Fruit fly (Drosophila melanogaster) whole organism, embryonic: Measurements from ENCODE around the gene RhoGDI.
A peak's percentile ranks its signal among the peaks of the same experiment; 100 is the strongest.

Experiments used
- CG10147 ChIP-seq: fragments of 200-800 bp; sonication (Bioruptor generic); optimal IDR thresholded peaks from 2 replicates; lab custom pipeline; 2019; ENCODE audit warnings: missing biosample characterization, mild to moderate bottlenecking, missing genetic modification characterization, moderate library complexity
- CG10366 ChIP-seq: fragments of 200-800 bp; sonication (Bioruptor generic); IDR thresholded peaks from 2 replicates; pipeline ENCODE4 v1.3.6; 2022; ENCODE audit warnings: missing biosample characterization, missing genetic modification characterization
- CG11456 ChIP-seq: fragments of 200-800 bp; sonication (Bioruptor generic); IDR thresholded peaks from 3 replicates; pipeline ENCODE4 v1.3.6; 2022; ENCODE audit warnings: missing biosample characterization, missing genetic modification characterization
- CG11723 ChIP-seq: fragments of 200-800 bp; sonication (Bioruptor generic); optimal IDR thresholded peaks from 2 replicates; lab custom pipeline; 2017; ENCODE audit warnings: missing biosample characterization, mild to moderate bottlenecking, missing genetic modification characterization
- CG12299 ChIP-seq: fragments of 200-800 bp; sonication (Bioruptor generic); optimal IDR thresholded peaks from 2 replicates; lab custom pipeline; 2018; ENCODE audit warnings: missing biosample characterization, mild to moderate bottlenecking, missing genetic modification characterization
- CG13424 ChIP-seq: fragments of 200-800 bp; sonication (Bioruptor generic); optimal IDR thresholded peaks from 2 replicates; lab custom pipeline; 2019; ENCODE audit warnings: missing biosample characterization, mild to moderate bottlenecking, missing genetic modification characterization, moderate library complexity
- CG14441 ChIP-seq: fragments of 200-800 bp; sonication (Bioruptor generic); IDR thresholded peaks from 2 replicates; pipeline ENCODE4 v1.3.6; 2022; ENCODE audit warnings: missing biosample characterization, missing genetic modification characterization
- CG15696 ChIP-seq: fragments of 200-800 bp; sonication (Bioruptor generic); optimal IDR thresholded peaks from 2 replicates; lab custom pipeline; 2019; ENCODE audit warnings: missing biosample characterization, mild to moderate bottlenecking, missing genetic modification characterization, moderate library complexity
- CG17359 ChIP-seq: fragments of 200-800 bp; sonication (Bioruptor generic); optimal IDR thresholded peaks from 3 replicates; lab custom pipeline; 2018; ENCODE audit warnings: missing biosample characterization, mild to moderate bottlenecking, missing genetic modification characterization, moderate library complexity
- CG17912 ChIP-seq: fragments of 200-800 bp; sonication (Bioruptor generic); optimal IDR thresholded peaks from 2 replicates; lab custom pipeline; 2018; ENCODE audit warnings: missing biosample characterization, mild to moderate bottlenecking, missing genetic modification characterization
- CG1832 ChIP-seq: fragments of 200-800 bp; sonication (Bioruptor generic); optimal IDR thresholded peaks from 2 replicates; lab custom pipeline; 2017; ENCODE audit warnings: missing biosample characterization, mild to moderate bottlenecking, missing genetic modification characterization, inconsistent platforms
- CG2116 ChIP-seq: fragments of 200-800 bp; sonication (Bioruptor generic); optimal IDR thresholded peaks from 3 replicates; lab custom pipeline; 2018; ENCODE audit warnings: missing biosample characterization, mild to moderate bottlenecking, missing genetic modification characterization
- CG2129 ChIP-seq: fragments of 200-800 bp; sonication (Bioruptor generic); IDR thresholded peaks from 2 replicates; pipeline ENCODE4 v1.3.6; 2022; ENCODE audit warnings: missing biosample characterization, missing genetic modification characterization; ENCODE audit not compliant: partially characterized antibody
- CG2199 ChIP-seq: fragments of 200-800 bp; sonication (Bioruptor generic); IDR thresholded peaks from 3 replicates; pipeline ENCODE4 v1.3.6; 2022; ENCODE audit warnings: missing biosample characterization, missing genetic modification characterization
- CG32767 ChIP-seq: fragments of 200-800 bp; sonication (Bioruptor generic); IDR thresholded peaks from 2 replicates; pipeline ENCODE4 v1.3.6; 2022; ENCODE audit warnings: missing biosample characterization, missing genetic modification characterization
- CG33213 ChIP-seq: fragments of 200-800 bp; sonication (Bioruptor generic); optimal IDR thresholded peaks from 3 replicates; lab custom pipeline; 2016; ENCODE audit warnings: missing biosample characterization, missing genetic modification characterization
- CG42726 ChIP-seq: fragments of 200-800 bp; sonication (Bioruptor generic); IDR thresholded peaks from 2 replicates; pipeline ENCODE4 v1.3.6; 2022; ENCODE audit warnings: missing biosample characterization, missing genetic modification characterization; ENCODE audit not compliant: partially characterized antibody
- CG5180 ChIP-seq: fragments of 200-800 bp; sonication (Bioruptor generic); optimal IDR thresholded peaks from 3 replicates; lab custom pipeline; 2017; ENCODE audit warnings: missing biosample characterization, missing genetic modification characterization, mild to moderate bottlenecking, moderate library complexity, missing genetic modification reagents
- Dad ChIP-seq: fragments of 200-800 bp; sonication (Bioruptor generic); optimal IDR thresholded peaks from 3 replicates; lab custom pipeline; 2016; ENCODE audit warnings: missing biosample characterization, missing genetic modification characterization
- HmgD ChIP-seq: fragments of 200-800 bp; sonication (Bioruptor generic); optimal IDR thresholded peaks from 3 replicates; lab custom pipeline; 2016; ENCODE audit warnings: missing biosample characterization, missing genetic modification characterization
- HmgZ ChIP-seq: fragments of 200-800 bp; sonication (Bioruptor generic); optimal IDR thresholded peaks from 2 replicates; lab custom pipeline; 2018; ENCODE audit warnings: missing biosample characterization, mild to moderate bottlenecking, missing genetic modification characterization
- MTF-1 ChIP-seq: fragments of 200-800 bp; sonication (Bioruptor generic); optimal IDR thresholded peaks from 2 replicates; lab custom pipeline; 2018; ENCODE audit warnings: missing biosample characterization, mild to moderate bottlenecking, missing genetic modification characterization, borderline replicate concordance
- Mad ChIP-seq: fragments of 200-800 bp; sonication (Bioruptor generic); optimal IDR thresholded peaks from 2 replicates; lab custom pipeline; 2016; ENCODE audit warnings: missing biosample characterization, missing genetic modification characterization
- Meics ChIP-seq: fragments of 200-800 bp; sonication (Bioruptor generic); optimal IDR thresholded peaks from 2 replicates; lab custom pipeline; 2017; ENCODE audit warnings: missing biosample characterization, mild to moderate bottlenecking, missing genetic modification characterization
- Optix ChIP-seq: fragments of 200-800 bp; sonication (Bioruptor generic); IDR thresholded peaks from 3 replicates; pipeline ENCODE4 v1.3.6; 2022; ENCODE audit warnings: missing biosample characterization, missing genetic modification characterization
- Rfx ChIP-seq: fragments of 200-800 bp; sonication (Bioruptor generic); IDR thresholded peaks from 2 replicates; pipeline ENCODE4 v1.3.6; 2022; ENCODE audit warnings: missing biosample characterization, missing genetic modification characterization
- Sox102F ChIP-seq: fragments of 200-800 bp; sonication (Bioruptor generic); optimal IDR thresholded peaks from 2 replicates; lab custom pipeline; 2018; ENCODE audit warnings: missing biosample characterization, mild to moderate bottlenecking, missing genetic modification characterization, moderate library complexity
- Ssrp ChIP-seq: fragments of 200-800 bp; sonication (Bioruptor generic); optimal IDR thresholded peaks from 2 replicates; lab custom pipeline; 2018; ENCODE audit warnings: missing biosample characterization, mild to moderate bottlenecking, missing genetic modification characterization, moderate library complexity
- ato ChIP-seq: fragments of 200-800 bp; sonication (Bioruptor generic); IDR thresholded peaks from 2 replicates; pipeline ENCODE4 v1.3.6; 2022; ENCODE audit warnings: missing biosample characterization, missing genetic modification characterization; ENCODE audit not compliant: partially characterized antibody
- az2 ChIP-seq: fragments of 200-800 bp; sonication (Bioruptor generic); optimal IDR thresholded peaks from 3 replicates; lab custom pipeline; 2016; ENCODE audit warnings: missing biosample characterization, missing genetic modification characterization
- bcd ChIP-seq: fragments of 200-800 bp; sonication (Bioruptor generic); optimal IDR thresholded peaks from 2 replicates; lab custom pipeline; 2017; ENCODE audit warnings: missing biosample characterization, mild to moderate bottlenecking, missing genetic modification characterization
- cad ChIP-seq: fragments of >200 bp; optimal IDR thresholded peaks from 2 replicates; lab custom pipeline; 2017; ENCODE audit warnings: missing biosample characterization, missing genetic modification characterization
- fd96Cb ChIP-seq: fragments of 200-800 bp; sonication (Bioruptor generic); optimal IDR thresholded peaks from 2 replicates; lab custom pipeline; 2018; ENCODE audit warnings: missing biosample characterization, mild to moderate bottlenecking, missing genetic modification characterization, moderate library complexity
- ham ChIP-seq: fragments of 200-800 bp; sonication (Bioruptor generic); IDR thresholded peaks from 2 replicates; pipeline ENCODE4 v1.3.6; 2022; ENCODE audit warnings: missing biosample characterization, missing genetic modification characterization
- ken ChIP-seq: fragments of 200-800 bp; sonication (Bioruptor generic); IDR thresholded peaks from 3 replicates; pipeline ENCODE4 v1.3.6; 2022; ENCODE audit warnings: missing biosample characterization, missing genetic modification characterization
- lola ChIP-seq, 3 experiments: fragments of >200 bp in 2 of 3; fragments of 200-800 bp in 1 of 3; sonication (Bioruptor generic) in 1 of 3; optimal IDR thresholded peaks; 2 replicates each; lab custom pipeline; 2017 to 2019; ENCODE audit warnings: missing biosample characterization in 3 of 3, missing genetic modification characterization in 3 of 3, mild to moderate bottlenecking in 1 of 3, moderate library complexity in 1 of 3
- lov ChIP-seq, 2 experiments: fragments of 200-800 bp in 1 of 2; fragments of >200 bp in 1 of 2; sonication (Bioruptor generic) in 1 of 2; IDR thresholded peaks in 1 of 2; optimal IDR thresholded peaks in 1 of 2; 2 replicates in 1 of 2; 3 replicates in 1 of 2; pipeline versions ENCODE4 v1.3.6 to Lab custom; 2017 to 2022; ENCODE audit warnings: missing biosample characterization in 1 of 2, missing genetic modification characterization in 1 of 2
- nmo ChIP-seq: fragments of 200-800 bp; sonication (Bioruptor generic); optimal IDR thresholded peaks from 2 replicates; lab custom pipeline; 2018; ENCODE audit warnings: missing biosample characterization, mild to moderate bottlenecking, missing genetic modification characterization, moderate library complexity
- otp ChIP-seq: fragments of 200-800 bp; sonication (Bioruptor generic); IDR thresholded peaks from 3 replicates; pipeline ENCODE4, ENCODE4 v1.3.6; 2022; ENCODE audit warnings: missing biosample characterization, missing genetic modification characterization
- pan ChIP-seq, 4 experiments: fragments of >200 bp in 3 of 4; fragments of 200-800 bp in 1 of 4; sonication (Bioruptor generic) in 1 of 4; optimal IDR thresholded peaks in 3 of 4; IDR thresholded peaks in 1 of 4; 2 replicates each; pipeline versions ENCODE4 v1.3.6 to Lab custom; 2017 to 2022; ENCODE audit warnings: missing biosample characterization in 2 of 4, missing genetic modification characterization in 2 of 4, mixed read lengths in 1 of 4
- pho ChIP-seq: fragments of 200-800 bp; sonication (Bioruptor generic); optimal IDR thresholded peaks from 2 replicates; lab custom pipeline; 2016; ENCODE audit warnings: missing biosample characterization, missing genetic modification characterization
- prd ChIP-seq, 3 experiments: fragments of >200 bp in 2 of 3; fragments of 200-800 bp in 1 of 3; sonication (Bioruptor generic) in 1 of 3; optimal IDR thresholded peaks in 2 of 3; IDR thresholded peaks in 1 of 3; 2 replicates in 2 of 3; 3 replicates in 1 of 3; pipeline versions ENCODE4 v1.3.6 to Lab custom; 2017 to 2022; ENCODE audit warnings: missing biosample characterization in 1 of 3, missing genetic modification characterization in 1 of 3
- pum ChIP-seq: fragments of 200-800 bp; sonication (Bioruptor generic); optimal IDR thresholded peaks from 2 replicates; lab custom pipeline; 2016; ENCODE audit warnings: missing biosample characterization, missing genetic modification characterization
- slbo ChIP-seq: fragments of 200-800 bp; sonication (Bioruptor generic); IDR thresholded peaks from 2 replicates; pipeline ENCODE4 v1.3.6; 2022; ENCODE audit warnings: missing biosample characterization, missing genetic modification characterization
- stc ChIP-seq: fragments of 200-800 bp; sonication (Bioruptor generic); IDR thresholded peaks from 2 replicates; pipeline ENCODE4 v1.3.6; 2022; ENCODE audit warnings: missing biosample characterization, missing genetic modification characterization
- tin ChIP-seq: fragments of 200-800 bp; sonication (Bioruptor generic); optimal IDR thresholded peaks from 3 replicates; lab custom pipeline; 2016; ENCODE audit warnings: missing biosample characterization, missing genetic modification characterization
- trh ChIP-seq: fragments of 200-800 bp; sonication (Bioruptor generic); optimal IDR thresholded peaks from 2 replicates; lab custom pipeline; 2016; ENCODE audit warnings: missing biosample characterization, missing genetic modification characterization
- ttk ChIP-seq: fragments of 200-800 bp; sonication (Bioruptor generic); IDR thresholded peaks from 2 replicates; pipeline ENCODE4 v2.1.2; 2022; ENCODE audit warnings: missing biosample characterization, missing genetic modification characterization
- unc-4 ChIP-seq: fragments of 200-800 bp; sonication (Bioruptor generic); IDR thresholded peaks from 2 replicates; pipeline ENCODE4 v1.3.6; 2022; ENCODE audit warnings: missing biosample characterization, missing genetic modification characterization; ENCODE audit not compliant: partially characterized antibody

Gene RhoGDI

DNA sequence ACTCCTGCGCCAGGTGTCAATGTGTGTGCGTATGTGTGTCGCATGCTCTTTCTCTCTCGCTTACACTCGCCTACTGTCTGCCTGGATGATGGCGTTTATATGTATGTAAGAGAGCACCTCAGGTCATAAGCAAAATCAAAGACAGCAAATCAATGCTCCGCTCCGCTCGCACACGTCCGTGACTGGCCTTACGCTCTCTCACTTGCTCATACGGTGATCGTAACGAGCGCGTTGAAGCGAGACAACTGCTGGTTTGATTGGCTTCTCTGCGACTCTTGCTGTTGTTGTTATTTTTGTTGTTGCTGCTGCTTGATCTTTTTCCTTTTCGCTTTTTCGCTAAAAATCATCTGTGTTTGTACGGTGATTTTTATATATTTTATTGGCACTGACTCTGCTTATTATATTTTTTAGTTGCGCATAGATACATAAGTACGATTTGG, 33.0 kb upstream of the RhoGDI start (continued):
- TF ChIP-seq stc (GFP tag; lab: Robert Waterston, UW): no peak
- no peak for TF ChIP-seq CG10366 (GFP tag; lab: Robert Waterston, UW)
- no peak for TF ChIP-seq Mad (GFP tag; lab: Kevin White, UChicago)
- no peak for TF ChIP-seq CG2129 (GFP tag; lab: Robert Waterston, UW)
- TF ChIP-seq CG17912 (GFP tag; lab: Kevin White, UChicago): no peak
- TF ChIP-seq Sox102F (GFP tag; lab: Kevin White, UChicago): no peak
- no peak for TF ChIP-seq MTF-1 (GFP tag; lab: Kevin White, UChicago)
- TF ChIP-seq CG15696: no peak
- TF ChIP-seq HmgZ (tag; lab: Kevin White, UChicago): peak; percentile 59
- peak; percentile 11 for TF ChIP-seq CG2116 (GFP tag; lab: Kevin White, UChicago)
- TF ChIP-seq CG11456 (GFP tag; lab: Robert Waterston, UW): no peak
- TF ChIP-seq Ssrp (tag; lab: Kevin White, UChicago): no peak
- TF ChIP-seq CG12299 (tag; lab: Kevin White, UChicago): no peak
- TF ChIP-seq CG13424 (tag; lab: Kevin White, UChicago): no peak
- no peak for TF ChIP-seq Meics
- no peak for TF ChIP-seq ham (GFP tag; lab: Robert Waterston, UW)
- TF ChIP-seq Dad (GFP tag; lab: Kevin White, UChicago): no peak
- no peak for TF ChIP-seq lola (GFP tag; optimal IDR thresholded peaks at IDR 0.05; lab: Kevin White, UChicago)
- TF ChIP-seq lov (optimal IDR thresholded peaks at IDR 0.05; lab: Kevin White, UChicago): no peak
- TF ChIP-seq lov (GFP tag; IDR thresholded peaks at IDR 0.05; lab: Robert Waterston, UW): no peak
- no peak for TF ChIP-seq nmo (GFP tag; lab: Kevin White, UChicago)
- no peak for TF ChIP-seq CG11723 (GFP tag; lab: Kevin White, UChicago)
- peak; percentile 18; the same call in 1 of the 2 replicates for TF ChIP-seq Rfx (GFP tag; lab: Robert Waterston, UW)
- no peak for TF ChIP-seq CG10147 (GFP tag; lab: Kevin White, UChicago)
- TF ChIP-seq CG5180 (GFP tag; lab: Kevin White, UChicago): no peak
- TF ChIP-seq prd (optimal IDR thresholded peaks at IDR 0.05; lab: Kevin White, UChicago): no peak
- TF ChIP-seq prd (GFP tag; IDR thresholded peaks at IDR 0.05; lab: Robert Waterston, UW): no peak
- no peak for TF ChIP-seq Optix
- TF ChIP-seq tin (GFP tag; lab: Kevin White, UChicago): no peak
- TF ChIP-seq az2 (GFP tag; lab: Kevin White, UChicago): no peak
- TF ChIP-seq cad: no peak
- TF ChIP-seq CG33213 (GFP tag; lab: Kevin White, UChicago): no peak
- TF ChIP-seq ken (GFP tag; lab: Robert Waterston, UW): no peak
- no peak for TF ChIP-seq pum (GFP tag; lab: Kevin White, UChicago)
- no peak for TF ChIP-seq CG42726 (GFP tag; lab: Robert Waterston, UW)
- peak; percentile 89 for TF ChIP-seq CG2199 (GFP tag; lab: Robert Waterston, UW)
- no peak for TF ChIP-seq slbo
- no peak for TF ChIP-seq otp (GFP tag; lab: Robert Waterston, UW)
- no peak for TF ChIP-seq fd96Cb (tag; lab: Kevin White, UChicago)
- TF ChIP-seq CG14441 (GFP tag; lab: Robert Waterston, UW): no peak
- no peak for TF ChIP-seq ttk (GFP tag; lab: Robert Waterston, UW)
- no peak for TF ChIP-seq CG17359 (tag; lab: Kevin White, UChicago)
- TF ChIP-seq HmgD (GFP tag; lab: Kevin White, UChicago): no peak
- no peak for TF ChIP-seq trh (GFP tag; lab: Kevin White, UChicago)
- TF ChIP-seq unc-4 (GFP tag; lab: Robert Waterston, UW): no peak
- no peak for TF ChIP-seq pan (optimal IDR thresholded peaks at IDR 0.05; lab: Kevin White, UChicago)
- no peak for TF ChIP-seq pan (GFP tag; optimal IDR thresholded peaks at IDR 0.05 in 1 of 2, IDR thresholded peaks at IDR 0.05 in 1 of 2)
- TF ChIP-seq ato (GFP tag; lab: Robert Waterston, UW): no peak
- TF ChIP-seq CG1832 (GFP tag; lab: Kevin White, UChicago): peak; percentile 97
- TF ChIP-seq CG32767 (GFP tag; lab: Robert Waterston, UW): peak; percentile 60; the same call in 1 of the 2 replicates
- TF ChIP-seq pho: no peak
- TF ChIP-seq bcd (GFP tag; lab: Kevin White, UChicago): no peak
